Fruit fly (Drosophila melanogaster) whole organism, embryonic: ENCODE results near the gene mRpL28.

Source experiments
- Antp ChIP-seq: fragments of 200-800 bp; sonication (Bioruptor generic); optimal IDR thresholded peaks from 3 replicates; lab custom pipeline; 2016; ENCODE audit warnings: missing biosample characterization, missing genetic modification characterization
- Asciz ChIP-seq: fragments of 200-800 bp; sonication (Bioruptor generic); optimal IDR thresholded peaks from 2 replicates; lab custom pipeline; 2017; ENCODE audit warnings: missing biosample characterization, mild to moderate bottlenecking, missing genetic modification characterization, missing genetic modification reagents
- BEAF-32 ChIP-seq: fragments of 200-800 bp; sonication (Bioruptor generic); optimal IDR thresholded peaks from 3 replicates; lab custom pipeline; 2017; ENCODE audit warnings: missing biosample characterization, missing genetic modification characterization, mild to moderate bottlenecking, moderate library complexity, missing genetic modification reagents
- CG11093 ChIP-seq: fragments of 200-800 bp; sonication (Bioruptor generic); IDR thresholded peaks from 3 replicates; pipeline ENCODE4 v1.3.6; 2022; ENCODE audit warnings: missing biosample characterization, missing genetic modification characterization
- CG11504 ChIP-seq: fragments of 200-800 bp; sonication (Bioruptor generic); optimal IDR thresholded peaks from 3 replicates; lab custom pipeline; 2019; ENCODE audit warnings: missing biosample characterization, mild to moderate bottlenecking, missing genetic modification characterization, moderate library complexity
- CG11695 ChIP-seq: fragments of 200-800 bp; sonication (Bioruptor generic); IDR thresholded peaks from 3 replicates; pipeline ENCODE4 v1.3.6; 2022; ENCODE audit warnings: missing biosample characterization, missing genetic modification characterization
- CG12299 ChIP-seq: fragments of 200-800 bp; sonication (Bioruptor generic); optimal IDR thresholded peaks from 2 replicates; lab custom pipeline; 2018; ENCODE audit warnings: missing biosample characterization, mild to moderate bottlenecking, missing genetic modification characterization
- CG13775 ChIP-seq: fragments of 200-800 bp; sonication (Bioruptor generic); optimal IDR thresholded peaks from 3 replicates; lab custom pipeline; 2017; ENCODE audit warnings: missing biosample characterization, mild to moderate bottlenecking, missing genetic modification characterization
- CG15479 ChIP-seq: fragments of 200-800 bp; sonication (Bioruptor generic); optimal IDR thresholded peaks from 3 replicates; lab custom pipeline; 2019; ENCODE audit warnings: missing biosample characterization, mild to moderate bottlenecking, missing genetic modification characterization, moderate library complexity
- CG15696 ChIP-seq: fragments of 200-800 bp; sonication (Bioruptor generic); optimal IDR thresholded peaks from 2 replicates; lab custom pipeline; 2019; ENCODE audit warnings: missing biosample characterization, mild to moderate bottlenecking, missing genetic modification characterization, moderate library complexity
- CG16815 ChIP-seq: fragments of 200-800 bp; sonication (Bioruptor generic); optimal IDR thresholded peaks from 3 replicates; lab custom pipeline; 2017; ENCODE audit warnings: missing biosample characterization, mild to moderate bottlenecking, missing genetic modification characterization
- CG17829 ChIP-seq: fragments of 200-800 bp; optimal IDR thresholded peaks from 2 replicates; lab custom pipeline; 2019; ENCODE audit warnings: missing biosample characterization, mild to moderate bottlenecking, missing genetic modification characterization, moderate library complexity
- CG18011 ChIP-seq: fragments of 200-800 bp; sonication (Bioruptor generic); optimal IDR thresholded peaks from 2 replicates; lab custom pipeline; 2017; ENCODE audit warnings: missing biosample characterization, missing genetic modification characterization, mild to moderate bottlenecking, moderate library complexity, missing genotype
- CG18764 ChIP-seq: fragments of 200-800 bp; sonication (Bioruptor generic); optimal IDR thresholded peaks from 3 replicates; lab custom pipeline; 2016; ENCODE audit warnings: missing biosample characterization, missing genetic modification characterization
- CG31365 ChIP-seq: fragments of 200-800 bp; sonication (Bioruptor generic); optimal IDR thresholded peaks from 2 replicates; lab custom pipeline; 2018; ENCODE audit warnings: missing biosample characterization, mild to moderate bottlenecking, missing genetic modification characterization
- CG3995 ChIP-seq: fragments of 200-800 bp; sonication (Bioruptor generic); optimal IDR thresholded peaks from 3 replicates; lab custom pipeline; 2016; ENCODE audit warnings: missing biosample characterization, missing genetic modification characterization
- CG4360 ChIP-seq: fragments of 200-800 bp; sonication (Bioruptor generic); IDR thresholded peaks from 2 replicates; pipeline ENCODE4 v1.3.6; 2022; ENCODE audit warnings: missing biosample characterization, missing genetic modification characterization
- CG5180 ChIP-seq: fragments of 200-800 bp; sonication (Bioruptor generic); optimal IDR thresholded peaks from 3 replicates; lab custom pipeline; 2017; ENCODE audit warnings: missing biosample characterization, missing genetic modification characterization, mild to moderate bottlenecking, moderate library complexity, missing genetic modification reagents
- CG5953 ChIP-seq: fragments of 200-800 bp; sonication (Bioruptor generic); IDR thresholded peaks from 2 replicates; pipeline ENCODE4 v1.3.6; 2022; ENCODE audit warnings: missing biosample characterization, missing genetic modification characterization
- CG8089 ChIP-seq: fragments of 200-800 bp; sonication (Bioruptor generic); optimal IDR thresholded peaks from 3 replicates; lab custom pipeline; 2016; ENCODE audit warnings: missing biosample characterization, missing genetic modification characterization
- CG8281 ChIP-seq: fragments of 200-800 bp; sonication (Bioruptor generic); optimal IDR thresholded peaks from 2 replicates; lab custom pipeline; 2018; ENCODE audit warnings: missing biosample characterization, mild to moderate bottlenecking, missing genetic modification characterization, moderate library complexity
- D19A ChIP-seq: fragments of 200-800 bp; optimal IDR thresholded peaks from 3 replicates; lab custom pipeline; 2019; ENCODE audit warnings: missing biosample characterization, mild to moderate bottlenecking, missing genetic modification characterization, moderate library complexity
- ERR ChIP-seq: fragments of 200-800 bp; sonication (Bioruptor generic); optimal IDR thresholded peaks from 2 replicates; lab custom pipeline; 2016; ENCODE audit warnings: missing biosample characterization, missing genetic modification characterization
- HmgZ ChIP-seq: fragments of 200-800 bp; sonication (Bioruptor generic); optimal IDR thresholded peaks from 2 replicates; lab custom pipeline; 2018; ENCODE audit warnings: missing biosample characterization, mild to moderate bottlenecking, missing genetic modification characterization
- NK7.1 ChIP-seq: fragments of 200-800 bp; sonication (Bioruptor generic); optimal IDR thresholded peaks from 3 replicates; lab custom pipeline; 2016; ENCODE audit warnings: missing biosample characterization, missing genetic modification characterization
- Rx ChIP-seq: fragments of 200-800 bp; sonication (Bioruptor generic); IDR thresholded peaks from 2 replicates; pipeline ENCODE4 v1.3.6; 2022; ENCODE audit warnings: missing biosample characterization, missing genetic modification characterization
- Spps ChIP-seq: fragments of 200-800 bp; sonication (Bioruptor generic); optimal IDR thresholded peaks from 2 replicates; lab custom pipeline; 2018; ENCODE audit warnings: missing biosample characterization, mild to moderate bottlenecking, missing genetic modification characterization
- Sry-β ChIP-seq: fragments of 200-800 bp; sonication (Bioruptor generic); optimal IDR thresholded peaks from 2 replicates; lab custom pipeline; 2018; ENCODE audit warnings: missing biosample characterization, mild to moderate bottlenecking, missing genetic modification characterization, moderate library complexity
- abd-A ChIP-seq: fragments of 200-800 bp; sonication (Bioruptor generic); optimal IDR thresholded peaks from 3 replicates; lab custom pipeline; 2019; ENCODE audit warnings: missing biosample characterization, mild to moderate bottlenecking, missing genetic modification characterization, moderate library complexity
- bab2 ChIP-seq: fragments of 200-800 bp; sonication (Bioruptor generic); optimal IDR thresholded peaks from 2 replicates; lab custom pipeline; 2016; ENCODE audit warnings: missing biosample characterization, missing genetic modification characterization
- cas ChIP-seq: fragments of 200-800 bp; sonication (Bioruptor generic); IDR thresholded peaks from 2 replicates; pipeline ENCODE4 v1.3.6; 2022; ENCODE audit warnings: missing biosample characterization, missing genetic modification characterization
- crc ChIP-seq: fragments of 200-800 bp; sonication (Bioruptor generic); optimal IDR thresholded peaks from 2 replicates; lab custom pipeline; 2016; ENCODE audit warnings: missing biosample characterization, missing genetic modification characterization
- dm ChIP-seq: fragments of 200-800 bp; sonication (Bioruptor generic); optimal IDR thresholded peaks from 3 replicates; lab custom pipeline; 2016; ENCODE audit warnings: missing biosample characterization, missing genetic modification characterization
- ems ChIP-seq: fragments of 200-800 bp; sonication (Bioruptor generic); optimal IDR thresholded peaks from 3 replicates; lab custom pipeline; 2016; ENCODE audit warnings: missing biosample characterization, missing genetic modification characterization
- gcm ChIP-seq: fragments of 200-800 bp; sonication (Bioruptor generic); optimal IDR thresholded peaks from 2 replicates; lab custom pipeline; 2019; ENCODE audit warnings: missing biosample characterization, mild to moderate bottlenecking, missing genetic modification characterization, moderate library complexity
- nmo ChIP-seq: fragments of 200-800 bp; sonication (Bioruptor generic); optimal IDR thresholded peaks from 2 replicates; lab custom pipeline; 2018; ENCODE audit warnings: missing biosample characterization, mild to moderate bottlenecking, missing genetic modification characterization, moderate library complexity
- pita ChIP-seq: fragments of 200-800 bp; sonication (Bioruptor generic); optimal IDR thresholded peaks from 2 replicates; lab custom pipeline; 2017; ENCODE audit warnings: missing biosample characterization, mild to moderate bottlenecking, missing genetic modification characterization
- ranshi ChIP-seq: fragments of 200-800 bp; sonication (Bioruptor generic); IDR thresholded peaks from 2 replicates; pipeline ENCODE4 v1.3.6; 2022; ENCODE audit warnings: missing biosample characterization, missing genetic modification characterization
- schlank ChIP-seq: fragments of 200-800 bp; sonication (Bioruptor generic); optimal IDR thresholded peaks from 2 replicates; lab custom pipeline; 2018; ENCODE audit warnings: missing biosample characterization, mild to moderate bottlenecking, missing genetic modification characterization
- sens ChIP-seq: fragments of 200-800 bp; sonication (Bioruptor generic); peaks from one replicate; lab custom pipeline; 2016; ENCODE audit warnings: missing biosample characterization, missing genetic modification characterization
- seq ChIP-seq: fragments of 200-800 bp; sonication (Bioruptor generic); IDR thresholded peaks from 2 replicates; pipeline ENCODE4 v1.3.6; 2022; ENCODE audit warnings: missing biosample characterization, missing genetic modification characterization
- sim ChIP-seq: fragments of 200-800 bp; sonication (Bioruptor generic); IDR thresholded peaks from 2 replicates; pipeline ENCODE4 v1.3.6; 2022; ENCODE audit warnings: missing biosample characterization, missing genetic modification characterization
- sug ChIP-seq: fragments of 200-800 bp; optimal IDR thresholded peaks from 2 replicates; lab custom pipeline; 2019; ENCODE audit warnings: missing biosample characterization, mild to moderate bottlenecking, missing genetic modification characterization, moderate library complexity
- tll ChIP-seq, 2 experiments: fragments of 200-800 bp in 1 of 2; fragments of >200 bp in 1 of 2; sonication (Bioruptor generic) in 1 of 2; optimal IDR thresholded peaks; 2 replicates each; lab custom pipeline; 2017 to 2019; ENCODE audit warnings: missing biosample characterization in 2 of 2, missing genetic modification characterization in 2 of 2, mild to moderate bottlenecking in 1 of 2, moderate library complexity in 1 of 2
- trem ChIP-seq: fragments of 200-800 bp; optimal IDR thresholded peaks from 3 replicates; lab custom pipeline; 2019; ENCODE audit warnings: missing biosample characterization, mild to moderate bottlenecking, missing genetic modification characterization, moderate library complexity
- ttk ChIP-seq: fragments of 200-800 bp; sonication (Bioruptor generic); IDR thresholded peaks from 2 replicates; pipeline ENCODE4 v2.1.2; 2022; ENCODE audit warnings: missing biosample characterization, missing genetic modification characterization
- unc-4 ChIP-seq: fragments of 200-800 bp; sonication (Bioruptor generic); IDR thresholded peaks from 2 replicates; pipeline ENCODE4 v1.3.6; 2022; ENCODE audit warnings: missing biosample characterization, missing genetic modification characterization; ENCODE audit not compliant: partially characterized antibody
- vvl ChIP-seq: fragments of 200-800 bp; sonication (Bioruptor generic); IDR thresholded peaks from 2 replicates; pipeline ENCODE4 v1.3.6; 2022; ENCODE audit warnings: missing biosample characterization, missing genetic modification characterization
- wek ChIP-seq: fragments of 200-800 bp; sonication (Bioruptor generic); optimal IDR thresholded peaks from 3 replicates; lab custom pipeline; 2018; ENCODE audit warnings: missing biosample characterization, mild to moderate bottlenecking, missing genetic modification characterization, moderate library complexity
- zfh1 ChIP-seq: fragments of 200-800 bp; sonication (Bioruptor generic); IDR thresholded peaks from 3 replicates; pipeline ENCODE4 v1.3.6; 2022; ENCODE audit warnings: missing biosample characterization, missing genetic modification characterization

Gene mRpL28

dm6 chr2L:4976988-4977551 lies 3.3 kb downstream of the mRpL28 start, which contains the start of the genes Gmd and CG3792 (continued):
- TF ChIP-seq CG12299 (tag; lab: Kevin White, UChicago) (peak; percentile 89), CG5953 (GFP tag; lab: Robert Waterston, UW) (peak; percentile 93), BEAF-32 (peak; percentile 84), bab2 (GFP tag; lab: Kevin White, UChicago) (peak; percentile 91), CG15479 (GFP tag; lab: Kevin White, UChicago) (peak; percentile 74), nmo (GFP tag; lab: Kevin White, UChicago) (peak; percentile 97), D19A (tag; lab: Kevin White, UChicago) (peak; percentile 91), CG3995 (GFP tag; lab: Kevin White, UChicago) (peak; percentile 85), Spps (tag; lab: Kevin White, UChicago) (peak; percentile 93), CG18764 (peak; percentile 96), trem (tag; lab: Kevin White, UChicago) (peak; percentile 94), cas (GFP tag; lab: Robert Waterston, UW) (peak; percentile 92), sens (peak; percentile 100), pita (GFP tag; lab: Kevin White, UChicago) (no peak), CG4360 (GFP tag; lab: Robert Waterston, UW) (peak; percentile 70), NK7.1 (GFP tag; lab: Kevin White, UChicago) (peak; percentile 81), zfh1 (GFP tag; lab: Robert Waterston, UW) (peak; percentile 96), CG11695 (GFP tag; lab: Robert Waterston, UW) (peak; percentile 96), ranshi (GFP tag; lab: Robert Waterston, UW) (peak; percentile 97), gcm (GFP tag; lab: Kevin White, UChicago) (peak; percentile 81), CG11504 (tag; lab: Kevin White, UChicago) (peak; percentile 94), tll (GFP tag; optimal IDR thresholded peaks at IDR 0.05; lab: Kevin White, UChicago) (peak; percentile 14 to 44), HmgZ (peak; percentile 96), crc (GFP tag; lab: Kevin White, UChicago) (peak; percentile 90), unc-4 (GFP tag; lab: Robert Waterston, UW) (peak; percentile 82), CG13775 (GFP tag; lab: Kevin White, UChicago) (peak; percentile 96), vvl (GFP tag; lab: Robert Waterston, UW) (peak; percentile 98), CG11093 (GFP tag; lab: Robert Waterston, UW) (peak; percentile 94), CG5180 (GFP tag; lab: Kevin White, UChicago) (no peak), seq (peak; percentile 95), Antp (GFP tag; lab: Kevin White, UChicago) (peak; percentile 95), ems (GFP tag; lab: Kevin White, UChicago) (peak; percentile 91), CG15696 (tag; lab: Kevin White, UChicago) (peak; percentile 96), Sry-β (peak; percentile 76), abd-A (tag; lab: Kevin White, UChicago) (no peak), CG8089 (GFP tag; lab: Kevin White, UChicago) (peak; percentile 81), CG17829 (tag; lab: Kevin White, UChicago) (peak; percentile 95), CG16815 (peak; percentile 93), CG18011 (GFP tag; lab: Kevin White, UChicago) (peak; percentile 84), dm (GFP tag; lab: Kevin White, UChicago) (peak; percentile 83), ttk (GFP tag; lab: Robert Waterston, UW) (peak; percentile 92), CG31365 (tag; lab: Kevin White, UChicago) (peak; percentile 63), Rx (GFP tag; lab: Robert Waterston, UW) (peak; percentile 92), ERR (GFP tag; lab: Kevin White, UChicago) (peak; percentile 90), CG8281 (no peak), wek (peak; percentile 65), sug (peak; percentile 93), schlank (tag; lab: Kevin White, UChicago) (peak; percentile 82), Asciz (no peak), sim (GFP tag; lab: Robert Waterston, UW) (peak; percentile 94)
